Worm (Caenorhabditis elegans) whole organism, early embryonic: Measurements from ENCODE around the gene C34E7.3.

Experiments
- B0310.2 ChIP-seq: sonication (generic microtip); optimal IDR thresholded peaks from 2 replicates; lab custom pipeline; 2016; ENCODE audit warnings: mild to moderate bottlenecking, missing genetic modification characterization, missing compliant biosample characterization
- F13C5.2 ChIP-seq: sonication (generic microtip); optimal IDR thresholded peaks from 2 replicates; lab custom pipeline; 2017; ENCODE audit warnings: mild to moderate bottlenecking, missing genetic modification characterization, inconsistent platforms, missing compliant biosample characterization
- aly-1 ChIP-seq: sonication (generic microtip); optimal IDR thresholded peaks from 2 replicates; lab custom pipeline; 2016; ENCODE audit warnings: missing genetic modification characterization, missing compliant biosample characterization
- ama-1 ChIP-seq: fragments of 150-350 bp; optimal IDR thresholded peaks from 2 replicates; lab custom pipeline; 2014
- ceh-13 ChIP-seq: fragments of 200-800 bp; sonication (Bioruptor generic); optimal IDR thresholded peaks from 2 replicates; lab custom pipeline; 2018; ENCODE audit warnings: mild to moderate bottlenecking, missing genetic modification characterization, missing compliant biosample characterization
- ceh-36 ChIP-seq: sonication (generic microtip); optimal IDR thresholded peaks from 2 replicates; lab custom pipeline; 2016; ENCODE audit warnings: missing genetic modification characterization, inconsistent platforms, missing compliant biosample characterization
- ets-7 ChIP-seq: sonication (generic microtip); optimal IDR thresholded peaks from 2 replicates; lab custom pipeline; 2016; ENCODE audit warnings: missing genotype, missing genetic modification characterization, missing compliant biosample characterization
- flt-1 ChIP-seq: fragments of 200-800 bp; sonication (Bioruptor generic); IDR thresholded peaks from 2 replicates; pipeline ENCODE4 v1.3.6; 2022; ENCODE audit warnings: missing genetic modification characterization, missing compliant biosample characterization
- hmbx-1 ChIP-seq: sonication (generic microtip); optimal IDR thresholded peaks from 2 replicates; lab custom pipeline; 2016; ENCODE audit warnings: mild to moderate bottlenecking, missing genetic modification characterization, missing compliant biosample characterization
- hmg-4 ChIP-seq: fragments of 200-800 bp; sonication (Bioruptor generic); optimal IDR thresholded peaks from 2 replicates; lab custom pipeline; 2018; ENCODE audit warnings: mild to moderate bottlenecking, missing genetic modification characterization, missing compliant biosample characterization
- hnd-1 ChIP-seq: sonication (generic microtip); optimal IDR thresholded peaks from 2 replicates; lab custom pipeline; 2016; ENCODE audit warnings: missing genetic modification characterization, missing compliant biosample characterization
- pes-1 ChIP-seq: fragments of 200-800 bp; sonication (Bioruptor generic); IDR thresholded peaks from 2 replicates; pipeline ENCODE4 v1.3.6; 2022; ENCODE audit warnings: missing genetic modification reagents, missing genetic modification characterization, missing compliant biosample characterization
- scrt-1 ChIP-seq: fragments of 200-800 bp; sonication (Bioruptor generic); IDR thresholded peaks from 2 replicates; pipeline ENCODE4 v1.3.6; 2022; ENCODE audit warnings: missing genetic modification characterization, missing compliant biosample characterization
- sea-1 ChIP-seq: fragments of 200-800 bp; sonication (Bioruptor generic); conservative IDR thresholded peaks from 2 replicates; pipeline ENCODE4 v1.3.6; 2022; ENCODE audit warnings: missing genetic modification characterization, missing compliant biosample characterization
- tbx-11 ChIP-seq: fragments of 200-800 bp; sonication (Bioruptor generic); IDR thresholded peaks from 2 replicates; pipeline ENCODE4 v1.3.6; 2022; ENCODE audit warnings: missing genetic modification characterization, missing compliant biosample characterization
- tbx-37 ChIP-seq: fragments of 200-800 bp; sonication (Bioruptor generic); conservative IDR thresholded peaks from 2 replicates; pipeline ENCODE4 v1.3.6; 2022; ENCODE audit warnings: missing genetic modification reagents, missing genetic modification characterization, missing compliant biosample characterization
- tra-4 ChIP-seq: sonication (generic microtip); optimal IDR thresholded peaks from 2 replicates; lab custom pipeline; 2017; ENCODE audit warnings: missing genetic modification characterization, missing compliant biosample characterization

Gene C34E7.3

ce11 chrX:12958897-12959296, 28.8 kb downstream of the C34E7.3 start:
- no peak for TF ChIP-seq B0310.2 (tag; lab: Kevin White, UChicago)
- no peak for TF ChIP-seq pes-1 (GFP tag; lab: Robert Waterston, UW)
- TF ChIP-seq ceh-13 = no peak
- TF ChIP-seq sea-1 (GFP tag; lab: Robert Waterston, UW) = no peak
- TF ChIP-seq tbx-11 (GFP tag; lab: Robert Waterston, UW) = no peak

DNA sequence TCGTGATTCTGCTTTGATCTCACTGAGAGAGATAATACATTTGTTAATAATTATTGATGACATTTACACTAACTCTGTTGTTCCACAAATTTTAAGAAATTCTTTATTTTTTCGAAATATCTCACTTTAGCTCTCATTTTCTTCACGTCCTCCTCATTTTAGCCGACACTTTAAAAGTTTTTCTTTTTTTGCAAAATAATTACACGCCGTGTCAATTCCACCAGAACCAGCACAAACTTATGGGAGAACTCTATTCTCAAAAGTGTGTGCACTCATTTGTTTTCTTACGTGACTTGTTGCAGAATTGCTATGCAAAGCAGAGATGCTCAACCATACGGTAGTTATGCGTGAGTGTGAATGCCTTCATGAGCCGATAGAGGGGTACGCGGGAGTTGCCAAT, 35.1 kb downstream of the C34E7.3 start, which contains the start of gene frpr-2:
TSS of gene frpr-2 (plus strand) at position 301 of the 400 bp plus-strand sequence.
- TF ChIP-seq tra-4 (tag; lab: Kevin White, UChicago) = no peak
- TF ChIP-seq F13C5.2 = no peak
- TF ChIP-seq hmg-4 (GFP tag; lab: Kevin White, UChicago) = no peak
- no peak for TF ChIP-seq aly-1
- no peak for TF ChIP-seq ceh-13
- no peak for TF ChIP-seq ceh-36 (tag; lab: Kevin White, UChicago)
- no peak for TF ChIP-seq scrt-1 (GFP tag; lab: Robert Waterston, UW)
- TF ChIP-seq hmbx-1 (tag; lab: Kevin White, UChicago) = no peak
- TF ChIP-seq ets-7 (tag; lab: Kevin White, UChicago) = no peak
- TF ChIP-seq ama-1 (lab: Kevin White, UChicago) = no peak
- no peak for TF ChIP-seq tbx-11 (GFP tag; lab: Robert Waterston, UW)

DNA sequence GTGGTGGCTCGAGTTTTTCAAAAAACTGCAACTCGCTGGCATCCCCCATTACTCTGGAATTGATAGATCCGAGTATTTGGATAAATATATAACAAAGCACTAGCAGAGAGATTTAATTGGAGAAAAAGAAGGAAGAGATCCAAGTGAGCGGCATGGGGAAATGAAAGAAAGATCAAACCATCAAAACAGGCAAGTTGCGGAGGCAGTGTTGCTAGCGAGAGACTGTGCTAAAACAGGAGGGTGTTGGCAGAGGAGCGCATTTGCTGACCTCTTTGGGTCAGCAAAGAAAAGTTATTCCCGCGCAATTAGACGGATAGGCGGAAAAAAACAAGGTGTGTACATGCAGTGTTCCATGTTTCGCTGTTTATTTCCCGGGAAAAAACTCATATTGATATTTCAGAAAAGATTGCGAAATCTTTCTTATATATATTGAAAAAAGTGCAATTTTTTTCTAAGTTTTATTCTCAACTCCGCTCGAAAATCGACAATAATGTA, 45.6 kb downstream of the C34E7.3 start, which contains the start of gene ppk-3:
TSS of gene ppk-3 (minus strand) at position 51 of the 495 bp plus-strand sequence.
- TF ChIP-seq sea-1 (GFP tag; lab: Robert Waterston, UW) (no peak), hmg-4 (GFP tag; lab: Kevin White, UChicago) (no peak), ceh-36 (tag; lab: Kevin White, UChicago) (no peak), hmbx-1 (tag; lab: Kevin White, UChicago) (no peak), aly-1 (no peak), scrt-1 (GFP tag; lab: Robert Waterston, UW) (no peak), ama-1 (lab: Kevin White, UChicago) (no peak), F13C5.2 (peak; percentile 32)

DNA sequence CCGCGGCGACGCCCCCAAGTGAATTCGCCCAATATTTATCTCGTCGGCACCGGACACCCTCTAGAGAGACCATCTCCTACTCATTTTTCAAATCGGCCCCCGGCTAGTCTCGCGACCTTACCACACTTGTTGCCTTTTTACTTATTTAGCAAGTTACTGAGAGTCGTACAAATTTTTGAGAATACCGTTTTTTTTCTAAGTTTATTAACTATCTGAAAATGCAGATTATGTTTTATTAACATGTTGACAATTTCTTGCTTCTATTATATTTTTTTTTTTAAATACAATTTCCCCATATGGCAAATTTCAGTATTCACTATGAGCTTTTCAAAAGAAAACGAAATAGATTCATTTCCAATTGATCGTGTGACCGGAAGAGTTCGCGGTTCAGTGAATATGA, 46.7 kb downstream of the C34E7.3 start, which contains the start of the genes F11C1.4 and F11C1.10:
TSS of gene F11C1.4 (plus strand) at position 301 of the 400 bp plus-strand sequence.
TSS of gene F11C1.10 (plus strand) at position 309 of the 400 bp plus-strand sequence.
- TF ChIP-seq pes-1 (GFP tag; lab: Robert Waterston, UW) (no peak), scrt-1 (GFP tag; lab: Robert Waterston, UW) (no peak), ceh-36 (tag; lab: Kevin White, UChicago) (no peak), aly-1 (no peak), flt-1 (GFP tag; lab: Robert Waterston, UW) (no peak), hmg-4 (GFP tag; lab: Kevin White, UChicago) (no peak), hmbx-1 (tag; lab: Kevin White, UChicago) (no peak), ets-7 (tag; lab: Kevin White, UChicago) (no peak), ceh-13 (no peak), tra-4 (tag; lab: Kevin White, UChicago) (no peak), F13C5.2 (no peak), tbx-37 (GFP tag; lab: Robert Waterston, UW) (no peak), tbx-11 (GFP tag; lab: Robert Waterston, UW) (no peak), sea-1 (GFP tag; lab: Robert Waterston, UW) (no peak), ama-1 (lab: Kevin White, UChicago) (no peak), hnd-1 (tag; lab: Kevin White, UChicago) (no peak), B0310.2 (tag; lab: Kevin White, UChicago) (no peak)

ce11 chrX:12977451-12977850, 47.4 kb downstream of the C34E7.3 start, which contains the start of gene F11C1.9:
F11C1.9 (minus strand) TSS chrX:12977551.
- TF ChIP-seq hmbx-1 (tag; lab: Kevin White, UChicago) (no peak), flt-1 (GFP tag; lab: Robert Waterston, UW) (no peak), pes-1 (GFP tag; lab: Robert Waterston, UW) (no peak), ceh-13 (no peak), hnd-1 (tag; lab: Kevin White, UChicago) (no peak), F13C5.2 (no peak), tra-4 (tag; lab: Kevin White, UChicago) (no peak), B0310.2 (tag; lab: Kevin White, UChicago) (no peak)

DNA sequence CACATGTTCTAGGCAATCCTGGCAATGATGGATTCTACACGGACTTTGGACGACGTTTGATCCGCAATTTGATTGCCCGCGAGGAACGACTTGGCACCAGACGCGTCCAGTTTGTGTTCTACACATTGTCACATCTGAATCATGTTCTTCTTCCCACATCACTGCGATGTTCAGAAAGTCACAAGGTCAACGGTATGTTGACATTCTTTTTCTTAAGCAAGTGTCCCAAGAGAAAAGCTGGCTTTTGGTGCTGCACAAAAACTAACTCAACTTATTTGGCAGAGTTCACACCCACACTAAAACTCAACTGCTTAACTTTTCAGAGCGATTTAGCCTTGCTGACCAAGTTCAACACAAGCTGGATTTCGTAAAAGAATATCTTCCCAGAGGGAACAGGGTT, 48.5 kb downstream of the C34E7.3 start:
- no peak for TF ChIP-seq tbx-11 (GFP tag; lab: Robert Waterston, UW)
- no peak for TF ChIP-seq scrt-1 (GFP tag; lab: Robert Waterston, UW)
- no peak for TF ChIP-seq F13C5.2
- no peak for TF ChIP-seq flt-1 (GFP tag; lab: Robert Waterston, UW)
- TF ChIP-seq hmg-4 (GFP tag; lab: Kevin White, UChicago) = no peak
- no peak for TF ChIP-seq tbx-37 (GFP tag; lab: Robert Waterston, UW)
- TF ChIP-seq ceh-36 (tag; lab: Kevin White, UChicago) = no peak
- no peak for TF ChIP-seq aly-1
- no peak for TF ChIP-seq B0310.2 (tag; lab: Kevin White, UChicago)
- TF ChIP-seq hnd-1 (tag; lab: Kevin White, UChicago) = no peak
- no peak for TF ChIP-seq ets-7 (tag; lab: Kevin White, UChicago)

ce11 chrX:12979747-12980146, 49.7 kb downstream of the C34E7.3 start:
- TF ChIP-seq hmbx-1 (tag; lab: Kevin White, UChicago) (no peak), tra-4 (tag; lab: Kevin White, UChicago) (no peak), flt-1 (GFP tag; lab: Robert Waterston, UW) (no peak), tbx-11 (GFP tag; lab: Robert Waterston, UW) (no peak), ets-7 (tag; lab: Kevin White, UChicago) (no peak), hnd-1 (tag; lab: Kevin White, UChicago) (no peak), B0310.2 (tag; lab: Kevin White, UChicago) (no peak), ama-1 (lab: Kevin White, UChicago) (no peak), ceh-13 (no peak), tbx-37 (GFP tag; lab: Robert Waterston, UW) (no peak), aly-1 (no peak), F13C5.2 (no peak), ceh-36 (tag; lab: Kevin White, UChicago) (no peak), pes-1 (GFP tag; lab: Robert Waterston, UW) (no peak), sea-1 (GFP tag; lab: Robert Waterston, UW) (no peak), scrt-1 (GFP tag; lab: Robert Waterston, UW) (no peak), hmg-4 (GFP tag; lab: Kevin White, UChicago) (no peak)
